Fruit fly (Drosophila melanogaster): ENCODE results near the gene p115.

Gene p115

DNA sequence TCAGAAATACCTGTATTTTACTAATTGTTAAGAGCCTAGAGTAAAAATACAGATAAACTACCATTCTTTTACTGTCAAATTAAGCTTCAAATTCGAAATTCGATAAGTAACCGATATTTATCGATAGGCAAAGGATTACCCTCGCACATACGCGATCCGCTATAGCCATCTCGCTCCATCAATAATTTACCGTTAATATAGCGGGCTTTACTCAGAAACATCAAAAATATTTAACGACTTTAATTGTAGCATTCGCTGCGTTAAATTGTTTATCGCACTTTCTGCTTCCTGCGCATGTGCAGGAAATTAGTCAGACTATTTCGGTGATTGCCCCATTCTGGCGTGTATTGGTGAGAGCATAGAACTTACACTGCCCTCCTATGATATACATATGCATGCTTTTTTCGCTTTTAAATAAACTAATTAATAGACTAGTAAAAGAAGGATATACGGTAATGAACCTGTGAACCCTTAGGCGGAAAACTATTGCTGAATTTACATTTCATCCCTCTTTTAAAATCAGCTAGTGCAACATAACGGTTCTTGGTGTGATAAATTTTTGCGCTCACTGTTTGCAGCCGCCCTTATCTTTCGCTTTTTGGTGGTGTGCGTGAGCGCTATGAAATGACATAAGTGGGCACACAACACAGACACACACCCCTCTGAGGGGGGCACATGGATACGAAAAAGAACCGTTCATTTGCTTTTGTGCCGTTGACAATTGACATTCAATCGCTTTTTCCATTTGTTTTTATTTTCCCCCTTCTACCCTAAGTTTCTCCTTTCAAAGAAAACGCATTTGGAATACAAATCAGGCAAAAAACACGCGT is 14.6 kb downstream of the p115 start, which contains the start of the genes dpr14 and spidey:
Gene dpr14, minus strand, starts transcription at position 48 of the 830 bp plus-strand sequence.
Gene spidey, plus strand, starts transcription at position 693 of the 830 bp plus-strand sequence.
- no peak for TF ChIP-seq Hr78 (GFP tag; optimal IDR thresholded peaks at IDR 0.05)
- TF ChIP-seq h (GFP tag; optimal IDR thresholded peaks at IDR 0.05) = peak; percentile 85
- no peak for TF ChIP-seq Rel (GFP tag; optimal IDR thresholded peaks at IDR 0.05)
- TF ChIP-seq Rel (tag; optimal IDR thresholded peaks at IDR 0.05) = peak; percentile 82
- no peak for TF ChIP-seq Hr83 (GFP tag; optimal IDR thresholded peaks at IDR 0.05; ENCODE audit: poor library complexity, severe bottlenecking)
- no peak for TF ChIP-seq brk (GFP tag; optimal IDR thresholded peaks at IDR 0.05)
- peak; percentile 64 for TF ChIP-seq psq (GFP tag; optimal IDR thresholded peaks at IDR 0.05)
- no peak for TF ChIP-seq N (GFP tag; optimal IDR thresholded peaks at IDR 0.05)
- TF ChIP-seq dsf (GFP tag; optimal IDR thresholded peaks at IDR 0.05; ENCODE audit: borderline replicate concordance) = no peak
- TF ChIP-seq Dfd (GFP tag; optimal IDR thresholded peaks at IDR 0.05) = no peak
- peak in 1 of 2 experiments; percentile 79 for TF ChIP-seq foxo (GFP tag; optimal IDR thresholded peaks at IDR 0.05)
- peak; percentile 22 for TF ChIP-seq Mio (GFP tag; optimal IDR thresholded peaks at IDR 0.05)
- no peak for TF ChIP-seq CrebA (GFP tag; optimal IDR thresholded peaks at IDR 0.05; ENCODE audit: borderline replicate concordance)
- peak; percentile 62 for TF ChIP-seq dmrt93B (GFP tag; optimal IDR thresholded peaks at IDR 0.05)
- no peak for TF ChIP-seq usp (GFP tag; optimal IDR thresholded peaks at IDR 0.05)
- TF ChIP-seq rgr (GFP tag; optimal IDR thresholded peaks at IDR 0.05) = peak; percentile 79
- no peak for TF ChIP-seq pan (optimal IDR thresholded peaks at IDR 0.05)
- peak; percentile 86 for TF ChIP-seq fru (GFP tag; optimal IDR thresholded peaks at IDR 0.05)
- TF ChIP-seq Hnf4 (GFP tag; optimal IDR thresholded peaks at IDR 0.05) = peak; percentile 70
- no peak for TF ChIP-seq jim (GFP tag; optimal IDR thresholded peaks at IDR 0.05)
- TF ChIP-seq sv (GFP tag; optimal IDR thresholded peaks at IDR 0.05) = peak; percentile 80
- TF ChIP-seq Abd-B (GFP tag; optimal IDR thresholded peaks at IDR 0.05) = no peak
- peak; percentile 39 for TF ChIP-seq Jra (GFP tag; optimal IDR thresholded peaks at IDR 0.05)
- TF ChIP-seq Vsx2 (GFP tag; optimal IDR thresholded peaks at IDR 0.05; ENCODE audit: partially characterized antibody) = peak; percentile 65
- TF ChIP-seq lola (GFP tag; optimal IDR thresholded peaks at IDR 0.05) = no peak
- TF ChIP-seq CG9705 (GFP tag; optimal IDR thresholded peaks at IDR 0.05) = peak; percentile 65
- no peak for TF ChIP-seq Myc (optimal IDR thresholded peaks at IDR 0.05)
- peak; percentile 36 for TF ChIP-seq Dif (GFP tag; optimal IDR thresholded peaks at IDR 0.05; ENCODE audit: partially characterized antibody)
- TF ChIP-seq tai (GFP tag; optimal IDR thresholded peaks at IDR 0.05) = no peak
- TF ChIP-seq sage (GFP tag; optimal IDR thresholded peaks at IDR 0.05) = no peak
- TF ChIP-seq OdsH (GFP tag; optimal IDR thresholded peaks at IDR 0.05) = peak; percentile 71
- TF ChIP-seq Sp1 (GFP tag; optimal IDR thresholded peaks at IDR 0.05) = peak; percentile 81
- TF ChIP-seq woc (GFP tag; optimal IDR thresholded peaks at IDR 0.05) = peak; percentile 71
- peak; percentile 39 for TF ChIP-seq CG32264 (GFP tag; optimal IDR thresholded peaks at IDR 0.05)
- no peak for TF ChIP-seq GATAd (GFP tag; optimal IDR thresholded peaks at IDR 0.05)
- peak; percentile 77 for TF ChIP-seq br (GFP tag; optimal IDR thresholded peaks at IDR 0.05)
- no peak for TF ChIP-seq dl (GFP tag; optimal IDR thresholded peaks at IDR 0.05; ENCODE audit: insufficient read depth in 1 of 2, partially characterized antibody in 2 of 2)
- peak; percentile 83 for TF ChIP-seq ey (GFP tag; optimal IDR thresholded peaks at IDR 0.05)
- TF ChIP-seq HLH106 (tag; optimal IDR thresholded peaks at IDR 0.05) = peak; percentile 83

- TF ChIP-seq sage (GFP tag; optimal IDR thresholded peaks at IDR 0.05) (no peak), Hr78 (GFP tag; optimal IDR thresholded peaks at IDR 0.05) (no peak), h (GFP tag; optimal IDR thresholded peaks at IDR 0.05) (no peak), fru (GFP tag; optimal IDR thresholded peaks at IDR 0.05) (no peak), tai (GFP tag; optimal IDR thresholded peaks at IDR 0.05) (no peak), ey (GFP tag; optimal IDR thresholded peaks at IDR 0.05) (no peak), GATAd (GFP tag; optimal IDR thresholded peaks at IDR 0.05) (no peak), foxo (GFP tag; optimal IDR thresholded peaks at IDR 0.05) (no peak), Myc (optimal IDR thresholded peaks at IDR 0.05) (no peak), CG9705 (GFP tag; optimal IDR thresholded peaks at IDR 0.05) (no peak), Mio (GFP tag; optimal IDR thresholded peaks at IDR 0.05) (no peak), br (GFP tag; optimal IDR thresholded peaks at IDR 0.05) (no peak), dl (GFP tag; optimal IDR thresholded peaks at IDR 0.05; ENCODE audit: insufficient read depth in 1 of 2, partially characterized antibody in 2 of 2) (no peak), dsf (GFP tag; optimal IDR thresholded peaks at IDR 0.05; ENCODE audit: borderline replicate concordance) (no peak), Hr83 (GFP tag; optimal IDR thresholded peaks at IDR 0.05; ENCODE audit: poor library complexity, severe bottlenecking) (no peak), Vsx2 (GFP tag; optimal IDR thresholded peaks at IDR 0.05; ENCODE audit: partially characterized antibody) (no peak), rgr (GFP tag; optimal IDR thresholded peaks at IDR 0.05) (no peak)
Measured at dm6 chrX:7909069-7909389, 15.2 kb downstream of the p115 start.
